Worm (Caenorhabditis elegans) whole organism, mixed stage, embryonic: ENCODE data around the gene srw-54.

Source experiments
- cnd-1 ChIP-seq: fragments of 200-800 bp; sonication (Bioruptor generic); optimal IDR thresholded peaks from 2 replicates; lab custom pipeline; 2018; ENCODE audit warnings: mild to moderate bottlenecking, missing genetic modification characterization, missing compliant biosample characterization
- drap-1 ChIP-seq: fragments of 200-800 bp; sonication (Bioruptor generic); optimal IDR thresholded peaks from 3 replicates; lab custom pipeline; 2018; ENCODE audit warnings: mild to moderate bottlenecking, missing genetic modification characterization, missing compliant biosample characterization
- mep-1 ChIP-seq: fragments of 150-350 bp; optimal IDR thresholded peaks from 2 replicates; lab custom pipeline; 2017; ENCODE audit warnings: missing biosample characterization, missing genetic modification reagents, missing genetic modification characterization, inconsistent platforms
- nhr-12 ChIP-seq: fragments of 150-350 bp; optimal IDR thresholded peaks from 2 replicates; lab custom pipeline; 2014; ENCODE audit warnings: missing biosample characterization, missing genetic modification characterization
- sptf-1 ChIP-seq: sonication (generic microtip); optimal IDR thresholded peaks from 2 replicates; lab custom pipeline; 2017; ENCODE audit warnings: mild to moderate bottlenecking, missing genetic modification characterization, moderate library complexity, missing compliant biosample characterization
- unc-62 ChIP-seq: fragments of 150-350 bp; optimal IDR thresholded peaks from 2 replicates; lab custom pipeline; 2014; ENCODE audit warnings: missing biosample characterization, missing genetic modification reagents, missing genetic modification characterization

ce11 chrV:16606313-16606712 lies 4.8 kb upstream of the srw-54 start, which contains the start of gene Y32B12C.1:
- TF ChIP-seq cnd-1 (tag; lab: Kevin White, UChicago) (no peak), unc-62 (GFP tag; lab: Kevin White, UChicago) (no peak), nhr-12 (tag; lab: Kevin White, UChicago) (no peak), drap-1 (GFP tag; lab: Kevin White, UChicago) (no peak), sptf-1 (tag; lab: Kevin White, UChicago) (no peak), mep-1 (tag; lab: Kevin White, UChicago) (no peak)
